Worm (Caenorhabditis elegans): ENCODE results near the gene cox-16.

- no peak for TF ChIP-seq duxl-1 (tag; optimal IDR thresholded peaks at IDR 0.05; ENCODE audit: poor library complexity)
- TF ChIP-seq fos-1 (tag; optimal IDR thresholded peaks at IDR 0.05): no peak
- TF ChIP-seq dve-1 (tag; optimal IDR thresholded peaks at IDR 0.05; ENCODE audit: insufficient read depth): no peak
- no peak for TF ChIP-seq nhr-11 (tag; optimal IDR thresholded peaks at IDR 0.05)
- no peak for TF ChIP-seq vab-7 (GFP tag; IDR thresholded peaks at IDR 0.05)
- TF ChIP-seq snpc-1.2 (GFP tag; IDR thresholded peaks at IDR 0.05): no peak
- TF ChIP-seq dpl-1 (GFP tag; optimal IDR thresholded peaks at IDR 0.05): no peak
Observed at ce11 chrV:5533755-5534154, 2.3 kb downstream of the cox-16 start, which contains the start of gene grl-1.

Measured in whole organism, L4 larva.